Fruit fly (Drosophila melanogaster) whole organism, embryonic: ENCODE results near the gene CG32040.

Source experiments
- Ada2b ChIP-seq: fragments of 200-800 bp; sonication (Bioruptor generic); IDR thresholded peaks from 2 replicates; pipeline ENCODE4 v1.3.6; 2022; ENCODE audit warnings: missing biosample characterization, missing genetic modification characterization
- CG33557 ChIP-seq: fragments of 200-800 bp; sonication (Bioruptor generic); optimal IDR thresholded peaks from 2 replicates; lab custom pipeline; 2019; ENCODE audit warnings: missing biosample characterization, mild to moderate bottlenecking, missing genetic modification characterization, moderate library complexity
- CG9609 ChIP-seq: fragments of 200-800 bp; sonication (Bioruptor generic); optimal IDR thresholded peaks from 3 replicates; lab custom pipeline; 2016; ENCODE audit warnings: missing biosample characterization, missing genetic modification characterization
- fd3F ChIP-seq: fragments of 200-800 bp; sonication (Bioruptor generic); optimal IDR thresholded peaks from 2 replicates; lab custom pipeline; 2018; ENCODE audit warnings: missing biosample characterization, mild to moderate bottlenecking, missing genetic modification characterization, moderate library complexity

DNA sequence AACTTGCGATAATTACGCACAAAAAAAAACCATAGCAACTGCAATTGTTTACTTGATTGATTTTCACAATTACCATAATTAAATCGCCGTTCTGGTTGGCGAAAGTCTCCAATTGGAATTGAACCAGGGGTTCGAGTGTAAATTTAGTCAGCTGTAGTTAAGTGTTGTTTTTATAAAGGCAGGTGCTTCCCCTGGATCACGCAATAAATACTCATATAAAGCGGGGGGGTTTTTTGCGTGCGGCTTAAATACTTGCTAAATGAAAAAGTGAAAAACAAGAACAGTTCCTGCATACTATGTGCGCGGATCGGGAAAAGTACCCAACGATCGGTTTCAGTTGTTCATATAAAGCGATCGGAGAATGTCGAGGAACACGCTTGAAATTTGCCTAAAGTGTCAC, 9.9 kb upstream of the CG32040 start:
- TF ChIP-seq CG9609 (no peak), CG33557 (GFP tag; lab: Kevin White, UChicago) (no peak), fd3F (GFP tag; lab: Kevin White, UChicago) (no peak), Ada2b (GFP tag; lab: Robert Waterston, UW) (no peak)
